Worm (Caenorhabditis elegans) whole organism, L1 larva: ENCODE results near the gene pfas-1.
A peak's percentile ranks its signal among the peaks of the same experiment; 100 is the strongest.

Experiments
- C04F5.9 ChIP-seq: sonication (generic microtip); optimal IDR thresholded peaks from 2 replicates; lab custom pipeline; 2016; ENCODE audit warnings: missing genetic modification characterization, missing compliant biosample characterization
- C16A3.4 ChIP-seq: fragments of 150-350 bp; optimal IDR thresholded peaks from 2 replicates; lab custom pipeline; 2014; ENCODE audit warnings: missing biosample characterization, missing genetic modification characterization
- F16B12.6 ChIP-seq: fragments of 150-350 bp; optimal IDR thresholded peaks from 2 replicates; lab custom pipeline; 2014; ENCODE audit warnings: missing biosample characterization, missing genetic modification characterization
- Y116A8C.19 ChIP-seq: sonication (generic microtip); optimal IDR thresholded peaks from 2 replicates; lab custom pipeline; 2016; ENCODE audit warnings: missing compliant biosample characterization, missing genetic modification characterization, borderline replicate concordance
- aha-1 ChIP-seq: fragments of 150-350 bp; optimal IDR thresholded peaks from 2 replicates; lab custom pipeline; 2014; ENCODE audit warnings: missing biosample characterization, missing genetic modification characterization
- alr-1 ChIP-seq: fragments of 200-800 bp; sonication (Bioruptor generic); optimal IDR thresholded peaks from 2 replicates; lab custom pipeline; 2018; ENCODE audit warnings: borderline replicate concordance, mild to moderate bottlenecking, missing genetic modification characterization, missing compliant biosample characterization
- aly-2 ChIP-seq: fragments of 150-350 bp; optimal IDR thresholded peaks from 2 replicates; lab custom pipeline; 2014; ENCODE audit warnings: missing biosample characterization, missing genetic modification characterization
- ama-1 ChIP-seq: fragments of 150-350 bp; optimal IDR thresholded peaks from 2 replicates; lab custom pipeline; 2014
- ceh-63 ChIP-seq: fragments of 200-800 bp; sonication (Bioruptor generic); optimal IDR thresholded peaks from 2 replicates; lab custom pipeline; 2018; ENCODE audit warnings: mild to moderate bottlenecking, missing genetic modification characterization, missing compliant biosample characterization
- ceh-8 ChIP-seq: fragments of 200-800 bp; sonication (Bioruptor generic); optimal IDR thresholded peaks from 2 replicates; lab custom pipeline; 2018; ENCODE audit warnings: mild to moderate bottlenecking, missing genetic modification characterization, moderate library complexity, missing compliant biosample characterization
- ceh-88 ChIP-seq: fragments of 200-800 bp; sonication (Bioruptor generic); IDR thresholded peaks from 2 replicates; pipeline ENCODE4 v1.3.6; 2022; ENCODE audit warnings: missing genetic modification characterization, missing compliant biosample characterization
- ceh-90 ChIP-seq: sonication (generic microtip); optimal IDR thresholded peaks from 2 replicates; lab custom pipeline; 2016; ENCODE audit warnings: missing genetic modification characterization, missing compliant biosample characterization
- ces-1 ChIP-seq: fragments of 150-350 bp; optimal IDR thresholded peaks from 2 replicates; lab custom pipeline; 2014; ENCODE audit warnings: missing biosample characterization, missing genetic modification reagents, missing genetic modification characterization
- efl-1 ChIP-seq, 4 experiments: fragments of 150-350 bp; optimal IDR thresholded peaks in 3 of 4; peaks in 1 of 4; 1 replicate in 1 of 4; 2 replicates in 3 of 4; lab custom pipeline; 2014; ENCODE audit warnings: missing biosample characterization in 2 of 4, missing genetic modification characterization in 2 of 4, missing genetic modification reagents in 2 of 4
- efl-3 ChIP-seq: fragments of 200-800 bp; sonication (Bioruptor generic); optimal IDR thresholded peaks from 2 replicates; lab custom pipeline; 2018; ENCODE audit warnings: mild to moderate bottlenecking, missing genetic modification characterization, missing compliant biosample characterization
- elt-2 ChIP-seq: sonication (generic microtip); optimal IDR thresholded peaks from 2 replicates; lab custom pipeline; 2016; ENCODE audit warnings: missing genetic modification characterization, mild to moderate bottlenecking, inconsistent platforms, missing compliant biosample characterization, missing genetic modification reagents
- elt-3 ChIP-seq, 6 experiments: fragments of 150-350 bp in 1 of 6; sonication (generic microtip); optimal IDR thresholded peaks; 2 replicates each; lab custom pipeline; 2017 to 2018; ENCODE audit warnings: missing biosample characterization in 6 of 6, missing genetic modification characterization in 6 of 6, inconsistent platforms in 1 of 6
- fkh-10 ChIP-seq: sonication (generic microtip); optimal IDR thresholded peaks from 2 replicates; lab custom pipeline; 2017; ENCODE audit warnings: missing biosample characterization, missing genetic modification reagents, missing genetic modification characterization
- hlh-17 ChIP-seq: fragments of 200-800 bp; sonication (Bioruptor generic); optimal IDR thresholded peaks from 2 replicates; lab custom pipeline; 2018; ENCODE audit warnings: missing genetic modification characterization, mild to moderate bottlenecking, missing compliant biosample characterization, moderate library complexity, borderline replicate concordance
- hpl-2 ChIP-seq: fragments of 150-350 bp; optimal IDR thresholded peaks from 2 replicates; lab custom pipeline; 2014; ENCODE audit warnings: missing biosample characterization, missing genetic modification reagents, missing genetic modification characterization
- jun-1 ChIP-seq: fragments of 150-350 bp; optimal IDR thresholded peaks from 2 replicates; lab custom pipeline; 2014; ENCODE audit warnings: missing biosample characterization, missing genetic modification reagents, missing genetic modification characterization
- lin-13 ChIP-seq: fragments of 150-350 bp; optimal IDR thresholded peaks from 2 replicates; lab custom pipeline; 2014; ENCODE audit warnings: missing biosample characterization, missing genetic modification reagents, missing genetic modification characterization
- lin-35 ChIP-seq, 2 experiments: fragments of 150-350 bp; optimal IDR thresholded peaks; 2 replicates each; lab custom pipeline; 2014; ENCODE audit warnings: missing biosample characterization in 2 of 2, missing genetic modification characterization in 2 of 2, missing genetic modification reagents in 2 of 2
- lir-3 ChIP-seq: sonication (generic microtip); optimal IDR thresholded peaks from 2 replicates; lab custom pipeline; 2016; ENCODE audit warnings: mild to moderate bottlenecking, missing genetic modification characterization, moderate library complexity, missing compliant biosample characterization; ENCODE audit not compliant: poor library complexity
- mab-9 ChIP-seq: fragments of 200-800 bp; sonication (Bioruptor generic); IDR thresholded peaks from 2 replicates; pipeline ENCODE4 v1.3.6; 2022; ENCODE audit warnings: missing genetic modification reagents, missing genetic modification characterization, missing compliant biosample characterization
- mef-2 ChIP-seq: fragments of 150-350 bp; optimal IDR thresholded peaks from 2 replicates; lab custom pipeline; 2014; ENCODE audit warnings: missing biosample characterization, missing genetic modification characterization
- nhr-12 ChIP-seq: sonication (generic microtip); optimal IDR thresholded peaks from 2 replicates; lab custom pipeline; 2017; ENCODE audit warnings: missing biosample characterization, missing genetic modification characterization
- nhr-19 ChIP-seq: fragments of 200-800 bp; sonication (Bioruptor generic); conservative IDR thresholded peaks from 2 replicates; pipeline ENCODE4 v1.3.6; 2022; ENCODE audit warnings: missing genetic modification characterization, missing compliant biosample characterization
- nhr-20 ChIP-seq: sonication (generic microtip); optimal IDR thresholded peaks from 2 replicates; lab custom pipeline; 2016; ENCODE audit warnings: mild to moderate bottlenecking, missing genetic modification characterization, missing compliant biosample characterization
- nhr-77 ChIP-seq: fragments of 150-350 bp; optimal IDR thresholded peaks from 2 replicates; lab custom pipeline; 2014; ENCODE audit warnings: missing biosample characterization, missing genetic modification characterization
- nhr-85 ChIP-seq: sonication (generic microtip); peaks from one replicate; lab custom pipeline; 2016; ENCODE audit warnings: missing genetic modification characterization, inconsistent platforms, missing compliant biosample characterization
- nhr-90 ChIP-seq: sonication (generic microtip); optimal IDR thresholded peaks from 2 replicates; lab custom pipeline; 2016; ENCODE audit warnings: mild to moderate bottlenecking, missing genetic modification characterization, missing compliant biosample characterization; ENCODE audit not compliant: poor library complexity
- pag-3 ChIP-seq: sonication (generic microtip); optimal IDR thresholded peaks from 2 replicates; lab custom pipeline; 2017; ENCODE audit warnings: missing genetic modification characterization, mild to moderate bottlenecking, missing compliant biosample characterization, antibody characterized with exemption, borderline replicate concordance; ENCODE audit not compliant: insufficient read depth
- pqm-1 ChIP-seq: sonication (generic microtip); optimal IDR thresholded peaks from 3 replicates; lab custom pipeline; 2017; ENCODE audit warnings: missing biosample characterization, missing genetic modification characterization
- skn-1 ChIP-seq: fragments of 150-350 bp; optimal IDR thresholded peaks from 2 replicates; lab custom pipeline; 2014; ENCODE audit warnings: missing biosample characterization, missing genetic modification characterization
- snu-23 ChIP-seq: sonication (generic microtip); optimal IDR thresholded peaks from 2 replicates; lab custom pipeline; 2016; ENCODE audit warnings: missing genetic modification characterization, missing compliant biosample characterization
- sox-4 ChIP-seq: sonication (generic microtip); optimal IDR thresholded peaks from 2 replicates; lab custom pipeline; 2016; ENCODE audit warnings: missing genetic modification characterization, missing compliant biosample characterization
- sup-37 ChIP-seq: fragments of 200-800 bp; sonication (Bioruptor generic); optimal IDR thresholded peaks from 2 replicates; lab custom pipeline; 2018; ENCODE audit warnings: mild to moderate bottlenecking, missing genetic modification characterization, missing compliant biosample characterization
- tlp-1 ChIP-seq: fragments of 150-350 bp; optimal IDR thresholded peaks from 2 replicates; lab custom pipeline; 2014; ENCODE audit warnings: missing biosample characterization, missing genetic modification characterization
- unc-130 ChIP-seq: fragments of 150-350 bp; optimal IDR thresholded peaks from 2 replicates; lab custom pipeline; 2017; ENCODE audit warnings: missing biosample characterization, missing genetic modification characterization, inconsistent platforms
- unc-30 ChIP-seq: sonication (generic microtip); optimal IDR thresholded peaks from 2 replicates; lab custom pipeline; 2017; ENCODE audit warnings: missing biosample characterization, missing genetic modification characterization
- unc-62 ChIP-seq: fragments of 150-350 bp; optimal IDR thresholded peaks from 2 replicates; lab custom pipeline; 2014; ENCODE audit warnings: missing biosample characterization, missing genetic modification reagents, missing genetic modification characterization
- vab-15 ChIP-seq: sonication (generic microtip); optimal IDR thresholded peaks from 2 replicates; lab custom pipeline; 2017; ENCODE audit warnings: missing genotype, mild to moderate bottlenecking, missing genetic modification characterization, missing compliant biosample characterization
- xbp-1 ChIP-seq: sonication (generic microtip); optimal IDR thresholded peaks from 2 replicates; lab custom pipeline; 2016; ENCODE audit warnings: missing genetic modification characterization, missing compliant biosample characterization
- zip-4 ChIP-seq: fragments of 200-800 bp; sonication (Bioruptor generic); optimal IDR thresholded peaks from 2 replicates; lab custom pipeline; 2018; ENCODE audit warnings: mild to moderate bottlenecking, missing genetic modification characterization, moderate library complexity, missing compliant biosample characterization
- ztf-11 ChIP-seq, 2 experiments: sonication (generic microtip); optimal IDR thresholded peaks; 2 replicates each; lab custom pipeline; 2016 to 2017; ENCODE audit warnings: missing genetic modification characterization in 2 of 2, missing biosample characterization in 1 of 2, missing compliant biosample characterization in 1 of 2

Gene pfas-1

ce11 chrIII:4594324-4594723 lies 48.8 kb downstream of the pfas-1 start, which contains the start of gene apc-11:
Gene apc-11, minus strand, starts transcription at chrIII:4594424.
- TF ChIP-seq jun-1 (tag; lab: Kevin White, UChicago) (no peak), nhr-85 (tag; lab: Kevin White, UChicago) (peak; percentile 52)

- TF ChIP-seq nhr-85 (tag; lab: Kevin White, UChicago) (peak; percentile 62), ces-1 (no peak)
Observed at ce11 chrIII:4593098-4593697, 49.9 kb downstream of the pfas-1 start, which contains the start of gene erh-2. Gene erh-2, plus strand, starts transcription at chrIII:4593231.

ce11 chrIII:4587177-4587576 lies 55.9 kb downstream of the pfas-1 start, which contains the start of the genes F35G12.7 and smc-4:
Gene F35G12.7, minus strand, starts transcription at chrIII:4587330.
Gene smc-4, plus strand, starts transcription at chrIII:4587501.
- peak in 1 of 2 experiments; percentile 17 for TF ChIP-seq ztf-11 (tag; optimal IDR thresholded peaks at IDR 0.05; lab: Kevin White, UChicago)
- peak; percentile 58 for TF ChIP-seq nhr-85 (tag; lab: Kevin White, UChicago)
- no peak for TF ChIP-seq pag-3 (tag; lab: Kevin White, UChicago)
- no peak for TF ChIP-seq unc-30
- no peak for TF ChIP-seq pqm-1 (tag; lab: Kevin White, UChicago)
- TF ChIP-seq C04F5.9 = peak; percentile 48
- no peak for TF ChIP-seq lir-3 (tag; lab: Kevin White, UChicago)
- TF ChIP-seq skn-1 (tag; lab: Kevin White, UChicago) = no peak
- peak; percentile 30 for TF ChIP-seq vab-15 (tag; lab: Kevin White, UChicago)
- peak; percentile 38 for TF ChIP-seq nhr-90 (tag; lab: Kevin White, UChicago)
- no peak for TF ChIP-seq sup-37
- TF ChIP-seq C16A3.4 (tag; lab: Kevin White, UChicago) = peak; percentile 70
- no peak for TF ChIP-seq hlh-17 (GFP tag; lab: Kevin White, UChicago)
- no peak for TF ChIP-seq alr-1 (tag; lab: Kevin White, UChicago)
- no peak for TF ChIP-seq tlp-1 (tag; lab: Kevin White, UChicago)
- no peak for TF ChIP-seq elt-3 (tag; optimal IDR thresholded peaks at IDR 0.05; lab: Kevin White, UChicago)
- peak; percentile 4 for TF ChIP-seq lin-13
- TF ChIP-seq nhr-20 (tag; lab: Kevin White, UChicago) = peak; percentile 61
- peak; percentile 87 to 94 for TF ChIP-seq lin-35 (GFP tag; optimal IDR thresholded peaks at IDR 0.05; lab: Kevin White, UChicago)
- TF ChIP-seq Y116A8C.19 (tag; lab: Kevin White, UChicago) = no peak
- no peak for TF ChIP-seq ceh-88 (GFP tag; lab: Robert Waterston, UW)
- no peak for TF ChIP-seq hpl-2 (GFP tag; lab: Kevin White, UChicago)
- peak; percentile 34 for TF ChIP-seq ceh-8 (GFP tag; lab: Kevin White, UChicago)
- TF ChIP-seq nhr-77 = no peak
- TF ChIP-seq snu-23 (GFP tag; lab: Kevin White, UChicago) = peak; percentile 77
- peak; percentile 71 for TF ChIP-seq nhr-19 (GFP tag; lab: Robert Waterston, UW)
- no peak for TF ChIP-seq sox-4 (tag; lab: Kevin White, UChicago)
- TF ChIP-seq aly-2 (tag; lab: Kevin White, UChicago) = no peak
- peak; percentile 95 for TF ChIP-seq F16B12.6 (tag; lab: Kevin White, UChicago)
- no peak for TF ChIP-seq ama-1 (lab: Kevin White, UChicago)
- TF ChIP-seq mab-9 (GFP tag; lab: Robert Waterston, UW) = peak; percentile 41; the same call in 1 of the 2 replicates
- no peak for TF ChIP-seq efl-3
- no peak for TF ChIP-seq ces-1
- no peak for TF ChIP-seq mef-2 (tag; lab: Kevin White, UChicago)
- no peak for TF ChIP-seq ceh-90 (tag; lab: Kevin White, UChicago)
- TF ChIP-seq fkh-10 (GFP tag; lab: Kevin White, UChicago) = no peak
- no peak for TF ChIP-seq zip-4 (GFP tag; lab: Kevin White, UChicago)
- peak; percentile 71 for TF ChIP-seq unc-130
- no peak for TF ChIP-seq unc-62 (GFP tag; lab: Kevin White, UChicago)
- TF ChIP-seq jun-1 (tag; lab: Kevin White, UChicago) = no peak
- TF ChIP-seq xbp-1 (tag; lab: Kevin White, UChicago) = peak; percentile 58
- no peak for TF ChIP-seq ceh-63 (GFP tag; lab: Kevin White, UChicago)
- no peak for TF ChIP-seq elt-2 (tag; lab: Kevin White, UChicago)
- TF ChIP-seq aha-1 = no peak
- TF ChIP-seq efl-1 (optimal IDR thresholded peaks at IDR 0.05; lab: Kevin White, UChicago) = peak; percentile 81 to 89
- peak; percentile 89 to 99 for TF ChIP-seq efl-1 (GFP tag; optimal IDR thresholded peaks at IDR 0.05 in 1 of 2; lab: Kevin White, UChicago)
- no peak for TF ChIP-seq nhr-12 (tag; lab: Kevin White, UChicago)
